Worm (Caenorhabditis elegans) whole organism, young adult: ENCODE measurements around the gene C05D9.4.

Source experiments
- hmg-20 ChIP-seq: fragments of 200-800 bp; sonication (Bioruptor generic); IDR thresholded peaks from 2 replicates; pipeline ENCODE4 v1.3.6; 2022; ENCODE audit warnings: missing genetic modification reagents, missing genetic modification characterization, missing compliant biosample characterization
- nhr-90 ChIP-seq: sonication (generic microtip); optimal IDR thresholded peaks from 2 replicates; lab custom pipeline; 2016; ENCODE audit warnings: missing genotype, mild to moderate bottlenecking, missing genetic modification characterization, missing compliant biosample characterization

DNA sequence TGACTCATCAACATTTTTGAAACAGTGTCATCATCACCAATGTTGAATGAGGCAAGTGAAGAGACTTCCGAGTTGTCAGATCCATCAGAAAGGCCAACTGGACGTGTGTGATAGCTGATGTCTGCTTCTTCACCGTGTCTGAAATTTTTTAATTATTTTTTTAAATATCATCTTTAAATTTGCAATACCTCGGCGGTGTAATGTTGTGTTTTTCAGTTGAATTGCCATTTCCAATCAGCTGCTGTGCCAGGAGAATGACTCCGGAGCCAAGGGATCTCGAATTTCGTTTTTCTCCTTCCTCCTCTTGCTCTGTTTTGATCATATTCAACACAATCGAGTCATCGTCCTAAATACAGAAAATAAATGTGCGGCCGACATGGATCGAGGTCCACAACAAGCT lies 22.9 kb upstream of the C05D9.4 start:
- TF ChIP-seq nhr-90 (no peak), hmg-20 (GFP tag; lab: Robert Waterston, UW) (no peak)
